Fruit fly (Drosophila melanogaster): Measurements from ENCODE around the gene g.
A peak's percentile ranks its signal among the peaks of the same experiment; 100 is the strongest.

Gene g

DNA sequence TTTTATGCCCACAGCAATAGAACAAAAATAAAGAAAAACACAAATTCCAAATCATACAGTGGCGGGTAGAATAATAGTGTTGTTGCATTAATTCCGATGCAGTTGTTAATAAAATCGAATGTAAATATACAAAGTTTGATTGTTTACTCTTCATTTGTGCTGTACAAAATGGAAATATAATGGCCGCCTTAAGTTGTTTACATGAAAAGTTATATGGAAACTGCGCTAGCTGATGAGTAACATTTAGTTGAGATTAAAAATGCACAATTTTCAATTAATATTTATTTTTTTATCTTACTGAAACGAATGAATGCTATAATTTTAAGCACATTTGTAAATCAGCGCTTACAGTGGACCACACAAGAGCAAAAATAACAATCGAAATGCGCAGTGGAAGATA, 1.2 kb downstream of the g start:
- peak; percentile 76 for TF ChIP-seq bab1 (GFP tag; optimal IDR thresholded peaks at IDR 0.05)
- peak; percentile 49 for TF ChIP-seq CG11617 (GFP tag; optimal IDR thresholded peaks at IDR 0.05)
- TF ChIP-seq tj (GFP tag; optimal IDR thresholded peaks at IDR 0.05), result no peak
- no peak for TF ChIP-seq Crg-1 (GFP tag; optimal IDR thresholded peaks at IDR 0.05)
- TF ChIP-seq CG5204 (GFP tag; optimal IDR thresholded peaks at IDR 0.05), result no peak
- TF ChIP-seq Hr96 (GFP tag; optimal IDR thresholded peaks at IDR 0.05), result no peak
- no peak for TF ChIP-seq kay (GFP tag; ENCODE audit: borderline replicate concordance)
- TF ChIP-seq CG33017 (tag; optimal IDR thresholded peaks at IDR 0.05), result peak; percentile 82
- TF ChIP-seq cic (GFP tag; optimal IDR thresholded peaks at IDR 0.05), result no peak
- TF ChIP-seq toe (GFP tag; optimal IDR thresholded peaks at IDR 0.05), result no peak
- TF ChIP-seq cnc (optimal IDR thresholded peaks at IDR 0.05), result no peak
- no peak for TF ChIP-seq CG1620 (GFP tag; optimal IDR thresholded peaks at IDR 0.05)
- no peak for TF ChIP-seq Clk (GFP tag; optimal IDR thresholded peaks at IDR 0.05)
- peak; percentile 76 for TF ChIP-seq CG14711 (tag; optimal IDR thresholded peaks at IDR 0.05)
- TF ChIP-seq ovo (GFP tag; optimal IDR thresholded peaks at IDR 0.05), result no peak
- TF ChIP-seq CG12768 (GFP tag; optimal IDR thresholded peaks at IDR 0.05), result peak; percentile 60
- peak; percentile 20 for TF ChIP-seq CG7045 (GFP tag; optimal IDR thresholded peaks at IDR 0.05)
- TF ChIP-seq pad (GFP tag; optimal IDR thresholded peaks at IDR 0.05), result peak; percentile 29
- TF ChIP-seq Mnt (GFP tag; optimal IDR thresholded peaks at IDR 0.05), result no peak
- TF ChIP-seq CG7101 (tag; optimal IDR thresholded peaks at IDR 0.05), result peak; percentile 80

DNA sequence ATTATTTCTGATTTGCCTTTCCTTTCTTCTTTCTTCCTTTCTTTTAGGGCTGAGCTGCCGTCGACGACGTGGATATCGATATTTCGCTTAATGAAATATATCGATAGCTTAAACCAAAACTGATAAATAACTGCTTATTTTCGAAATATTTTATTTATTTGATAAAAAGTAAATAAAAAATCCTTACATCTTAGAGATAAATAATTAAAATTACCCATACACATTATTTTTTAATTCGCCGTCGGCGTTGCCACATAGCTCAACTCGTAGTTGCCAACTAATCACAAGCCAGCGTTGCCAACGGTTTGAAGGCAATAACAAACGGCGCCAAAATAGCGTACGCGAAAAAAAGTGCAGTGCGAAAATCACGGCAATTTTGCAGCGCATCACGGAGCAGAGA, 14.1 kb downstream of the g start, which contains the start of the genes Mrgn1 and mus101:
Mrgn1 (minus strand) TSS at position 44 of the 400 bp plus-strand sequence.
mus101 (plus strand) TSS at position 313 of the 400 bp plus-strand sequence.
- TF ChIP-seq CG11617 (GFP tag; optimal IDR thresholded peaks at IDR 0.05) (no peak), Hr96 (GFP tag; optimal IDR thresholded peaks at IDR 0.05) (no peak), Clk (GFP tag; optimal IDR thresholded peaks at IDR 0.05) (no peak), Crg-1 (GFP tag; optimal IDR thresholded peaks at IDR 0.05) (no peak), CG14711 (tag; optimal IDR thresholded peaks at IDR 0.05) (no peak), CG12768 (GFP tag; optimal IDR thresholded peaks at IDR 0.05) (no peak), bab1 (GFP tag; optimal IDR thresholded peaks at IDR 0.05) (peak; percentile 58), CG7101 (tag; optimal IDR thresholded peaks at IDR 0.05) (peak; percentile 21), toe (GFP tag; optimal IDR thresholded peaks at IDR 0.05) (no peak), tj (GFP tag; optimal IDR thresholded peaks at IDR 0.05) (peak; percentile 12)

DNA sequence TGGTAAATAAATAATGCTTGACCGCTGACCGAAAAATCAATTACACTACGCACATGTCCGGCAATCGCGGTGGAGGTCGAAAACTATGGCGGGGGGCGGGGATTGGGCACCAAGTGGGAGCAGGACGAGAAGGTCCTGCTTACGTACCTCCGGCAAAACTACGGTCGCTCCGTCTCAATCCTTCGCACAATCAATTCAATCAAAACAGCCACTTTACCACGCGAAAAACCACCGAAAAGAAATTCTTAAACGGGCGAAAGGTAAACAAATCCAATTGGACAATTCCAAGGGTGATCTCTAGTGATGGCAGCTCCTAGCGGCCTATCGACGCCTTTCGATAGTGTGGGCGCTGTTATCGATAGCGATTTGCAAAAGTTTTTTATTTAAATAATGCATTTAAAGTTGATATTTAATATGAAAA, 18.1 kb downstream of the g start, which contains the start of gene Nadsyn:
Nadsyn (minus strand) TSS at position 304 of the 421 bp plus-strand sequence.
- no peak for TF ChIP-seq Crg-1 (GFP tag; optimal IDR thresholded peaks at IDR 0.05)
- no peak for TF ChIP-seq tj (GFP tag; optimal IDR thresholded peaks at IDR 0.05)
- TF ChIP-seq Clk (GFP tag; optimal IDR thresholded peaks at IDR 0.05), result no peak
- TF ChIP-seq CG7045 (GFP tag; optimal IDR thresholded peaks at IDR 0.05), result no peak
- TF ChIP-seq CG1620 (GFP tag; optimal IDR thresholded peaks at IDR 0.05), result peak; percentile 15
- TF ChIP-seq pad (GFP tag; optimal IDR thresholded peaks at IDR 0.05), result no peak
- peak; percentile 25 for TF ChIP-seq CG11617 (GFP tag; optimal IDR thresholded peaks at IDR 0.05)
- TF ChIP-seq Hr96 (GFP tag; optimal IDR thresholded peaks at IDR 0.05), result no peak
- no peak for TF ChIP-seq CG5204 (GFP tag; optimal IDR thresholded peaks at IDR 0.05)
- TF ChIP-seq CG33017 (tag; optimal IDR thresholded peaks at IDR 0.05), result no peak
- TF ChIP-seq CG7101 (tag; optimal IDR thresholded peaks at IDR 0.05), result no peak
- TF ChIP-seq cnc (optimal IDR thresholded peaks at IDR 0.05), result no peak
- peak; percentile 89 for TF ChIP-seq Mnt (GFP tag; optimal IDR thresholded peaks at IDR 0.05)
- TF ChIP-seq CG14711 (tag; optimal IDR thresholded peaks at IDR 0.05), result peak; percentile 28
- TF ChIP-seq cic (GFP tag; optimal IDR thresholded peaks at IDR 0.05), result no peak
- no peak for TF ChIP-seq bab1 (GFP tag; optimal IDR thresholded peaks at IDR 0.05)
- TF ChIP-seq toe (GFP tag; optimal IDR thresholded peaks at IDR 0.05), result no peak
- no peak for TF ChIP-seq CG12768 (GFP tag; optimal IDR thresholded peaks at IDR 0.05)

DNA sequence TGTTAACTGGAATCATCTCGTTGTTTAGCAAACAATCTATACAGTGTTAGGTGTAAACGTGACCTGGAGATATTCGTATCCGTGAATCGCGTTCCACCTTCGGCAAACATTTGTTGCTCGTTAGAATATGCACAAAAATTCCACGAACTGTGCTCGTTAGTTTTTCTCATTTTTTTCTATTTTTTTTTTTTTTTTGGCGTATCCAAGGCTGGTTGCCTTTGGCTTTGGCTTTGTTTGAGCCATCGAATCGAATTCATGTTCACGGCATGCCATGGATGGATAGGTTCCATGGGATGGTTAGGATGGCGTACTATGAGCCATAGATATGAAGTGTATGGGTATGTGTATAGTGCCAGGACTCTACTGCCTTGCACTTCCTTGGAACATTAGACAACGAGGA, 36.4 kb downstream of the g start:
- TF ChIP-seq kay (GFP tag; ENCODE audit: borderline replicate concordance) (peak; percentile 59), CG11617 (GFP tag; optimal IDR thresholded peaks at IDR 0.05) (no peak), ovo (GFP tag; optimal IDR thresholded peaks at IDR 0.05) (no peak), bab1 (GFP tag; optimal IDR thresholded peaks at IDR 0.05) (no peak), CG33017 (tag; optimal IDR thresholded peaks at IDR 0.05) (no peak)

DNA sequence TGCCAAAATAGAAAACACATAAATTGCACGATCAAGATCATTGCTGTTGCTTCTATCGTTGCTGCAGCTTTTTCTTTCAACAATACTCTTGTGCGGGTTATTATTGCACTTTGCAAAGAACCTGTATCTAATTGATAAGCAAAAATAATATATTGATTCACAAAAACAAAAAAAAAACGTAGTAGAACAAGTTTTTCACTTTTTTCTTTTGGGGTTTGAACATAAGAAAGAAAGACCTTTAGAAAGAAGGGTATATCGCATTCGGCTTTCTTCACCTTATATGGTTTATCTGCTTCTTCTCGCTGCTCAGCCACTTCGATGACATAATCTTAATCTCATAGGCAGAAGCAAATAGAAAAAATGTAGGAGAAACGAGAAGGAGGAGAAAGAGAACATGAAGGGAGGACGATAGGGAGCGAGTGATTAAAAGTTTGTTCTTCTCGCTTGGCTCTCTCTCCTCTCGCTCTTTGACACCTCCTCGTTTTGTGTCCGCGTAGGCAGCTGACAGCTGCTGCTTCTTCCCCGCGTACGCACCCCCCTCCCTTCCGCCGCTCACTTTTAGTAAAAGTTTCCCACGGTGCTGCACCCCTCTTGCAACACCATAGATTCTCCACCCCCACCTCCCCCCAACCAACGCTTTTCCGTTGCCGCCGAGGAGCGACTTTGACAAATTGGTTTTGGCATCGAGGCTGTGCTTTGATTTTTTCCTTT, 37.2 kb downstream of the g start:
- peak; percentile 8 for TF ChIP-seq CG14711 (tag; optimal IDR thresholded peaks at IDR 0.05)
- no peak for TF ChIP-seq bab1 (GFP tag; optimal IDR thresholded peaks at IDR 0.05)

DNA sequence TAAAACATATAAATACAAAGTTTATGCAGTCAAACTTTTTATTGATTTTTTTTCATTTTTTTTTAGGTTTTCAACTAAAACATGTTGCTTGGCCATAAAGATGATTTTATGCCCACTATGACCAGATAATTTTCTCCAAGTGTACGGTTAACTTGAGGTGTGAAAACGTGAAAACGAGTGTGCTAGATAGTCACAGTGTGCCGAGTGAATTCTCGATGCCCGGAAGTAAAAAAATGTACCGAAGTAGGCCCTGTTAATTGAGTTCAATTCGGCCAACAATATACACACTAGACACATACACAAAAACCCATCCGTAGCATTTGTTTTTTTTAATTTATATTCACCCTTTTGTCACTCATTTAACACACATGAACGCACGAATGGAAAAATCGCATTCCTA, 44.1 kb downstream of the g start, which contains the start of gene Nna1:
Nna1 (plus strand) TSS at position 301 of the 400 bp plus-strand sequence.
- TF ChIP-seq Clk (GFP tag; optimal IDR thresholded peaks at IDR 0.05), result no peak

DNA sequence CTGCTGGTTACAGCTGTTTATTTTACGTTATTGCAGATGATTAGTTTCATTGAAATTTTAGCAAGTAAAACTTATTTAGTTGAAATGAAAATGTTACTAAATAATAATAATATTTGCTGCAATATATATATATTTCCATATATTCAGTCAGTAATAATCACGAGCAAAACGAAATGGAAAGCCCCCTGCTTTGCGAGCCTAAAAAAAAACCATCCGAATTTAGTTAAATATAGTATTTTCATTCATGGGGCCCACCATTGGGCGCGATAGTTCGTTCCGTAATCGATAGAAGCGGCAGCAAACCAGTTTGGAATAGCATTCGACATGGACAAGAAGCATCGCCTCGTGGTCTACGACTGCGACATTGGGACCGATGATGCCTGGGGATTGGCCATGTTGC, 53.4 kb downstream of the g start, which contains the start of gene CG11158:
CG11158 (plus strand) TSS at position 301 of the 400 bp plus-strand sequence.
- no peak for TF ChIP-seq Clk (GFP tag; optimal IDR thresholded peaks at IDR 0.05)
- no peak for TF ChIP-seq CG5204 (GFP tag; optimal IDR thresholded peaks at IDR 0.05)
- no peak for TF ChIP-seq CG7101 (tag; optimal IDR thresholded peaks at IDR 0.05)
- TF ChIP-seq CG12768 (GFP tag; optimal IDR thresholded peaks at IDR 0.05), result no peak
- TF ChIP-seq CG1620 (GFP tag; optimal IDR thresholded peaks at IDR 0.05), result no peak
- TF ChIP-seq Mnt (GFP tag; optimal IDR thresholded peaks at IDR 0.05), result no peak
- no peak for TF ChIP-seq CG33017 (tag; optimal IDR thresholded peaks at IDR 0.05)
- TF ChIP-seq CG7045 (GFP tag; optimal IDR thresholded peaks at IDR 0.05), result no peak
- no peak for TF ChIP-seq cnc (optimal IDR thresholded peaks at IDR 0.05)
- TF ChIP-seq cic (GFP tag; optimal IDR thresholded peaks at IDR 0.05), result no peak
- no peak for TF ChIP-seq CG14711 (tag; optimal IDR thresholded peaks at IDR 0.05)
- TF ChIP-seq toe (GFP tag; optimal IDR thresholded peaks at IDR 0.05), result no peak
- no peak for TF ChIP-seq ovo (GFP tag; optimal IDR thresholded peaks at IDR 0.05)
- no peak for TF ChIP-seq kay (GFP tag; ENCODE audit: borderline replicate concordance)
- no peak for TF ChIP-seq Crg-1 (GFP tag; optimal IDR thresholded peaks at IDR 0.05)
- no peak for TF ChIP-seq bab1 (GFP tag; optimal IDR thresholded peaks at IDR 0.05)
- TF ChIP-seq tj (GFP tag; optimal IDR thresholded peaks at IDR 0.05), result no peak
- no peak for TF ChIP-seq pad (GFP tag; optimal IDR thresholded peaks at IDR 0.05)
- TF ChIP-seq Hr96 (GFP tag; optimal IDR thresholded peaks at IDR 0.05), result no peak
